Worm (Caenorhabditis elegans) whole organism, L4 larva: Measurements from ENCODE around the gene ptr-6.

ENCODE experiments used
- ZK546.5 ChIP-seq, 2 experiments: sonication (generic microtip); optimal IDR thresholded peaks; 2 replicates each; lab custom pipeline; 2017; ENCODE audit warnings: missing biosample characterization in 2 of 2, missing genetic modification characterization in 2 of 2
- ama-1 ChIP-seq: fragments of 150-350 bp; optimal IDR thresholded peaks from 2 replicates; lab custom pipeline; 2014; ENCODE audit warnings: inconsistent platforms, mixed read lengths
- nhr-11 ChIP-seq: fragments of 150-350 bp; optimal IDR thresholded peaks from 2 replicates; lab custom pipeline; 2014; ENCODE audit warnings: missing biosample characterization, missing genetic modification characterization
- nhr-111 ChIP-seq: fragments of 200-800 bp; sonication (Bioruptor generic); optimal IDR thresholded peaks from 2 replicates; lab custom pipeline; 2018; ENCODE audit warnings: mild to moderate bottlenecking, missing genetic modification characterization, missing compliant biosample characterization
- pha-4 ChIP-seq, 2 experiments: fragments of 150-350 bp in 1 of 2; fragments of 200-800 bp in 1 of 2; sonication (Bioruptor generic) in 1 of 2; IDR thresholded peaks in 1 of 2; optimal IDR thresholded peaks in 1 of 2; 2 replicates each; pipeline versions ENCODE4 v1.3.6 to Lab custom; 2014 to 2022; ENCODE audit warnings: missing genetic modification characterization in 2 of 2, missing genetic modification reagents in 2 of 2, missing biosample characterization in 1 of 2, missing compliant biosample characterization in 1 of 2
- ztf-11 ChIP-seq: fragments of 150-350 bp; optimal IDR thresholded peaks from 2 replicates; lab custom pipeline; 2014; ENCODE audit warnings: missing biosample characterization, missing genetic modification characterization

- TF ChIP-seq pha-4 (GFP tag; IDR thresholded peaks at IDR 0.05; lab: Robert Waterston, UW), result no peak
- TF ChIP-seq pha-4 (tag; optimal IDR thresholded peaks at IDR 0.05; lab: Kevin White, UChicago), result no peak
- no peak for TF ChIP-seq nhr-11 (tag; lab: Kevin White, UChicago)
- no peak for TF ChIP-seq nhr-111 (GFP tag; lab: Kevin White, UChicago)
- TF ChIP-seq ama-1, result no peak
- no peak for TF ChIP-seq ztf-11 (tag; lab: Kevin White, UChicago)
- TF ChIP-seq ZK546.5 (tag; optimal IDR thresholded peaks at IDR 0.05; lab: Kevin White, UChicago), result no peak
Measured at ce11 chrII:5202930-5203329, 43.7 kb downstream of the ptr-6 start, which contains the start of gene ampd-1.
